Fruit fly (Drosophila melanogaster) whole organism, embryonic: ENCODE measurements around the gene Rpp14a.

Experiments used
- Awh ChIP-seq: fragments of 200-800 bp; sonication (Bioruptor generic); IDR thresholded peaks from 2 replicates; pipeline ENCODE4, ENCODE4 v1.3.6; 2022; ENCODE audit warnings: missing biosample characterization, missing genetic modification characterization
- CG10209 ChIP-seq: fragments of 200-800 bp; sonication (Bioruptor generic); optimal IDR thresholded peaks from 3 replicates; lab custom pipeline; 2017; ENCODE audit warnings: missing biosample characterization, mild to moderate bottlenecking, missing genetic modification characterization, missing genetic modification reagents
- CG13624 ChIP-seq: fragments of 200-800 bp; sonication (Bioruptor generic); optimal IDR thresholded peaks from 2 replicates; lab custom pipeline; 2016; ENCODE audit warnings: missing biosample characterization, missing genetic modification characterization
- CG15269 ChIP-seq: fragments of 200-800 bp; sonication (Bioruptor generic); optimal IDR thresholded peaks from 2 replicates; lab custom pipeline; 2018; ENCODE audit warnings: missing biosample characterization, mild to moderate bottlenecking, missing genetic modification characterization, moderate library complexity
- CG16815 ChIP-seq: fragments of 200-800 bp; sonication (Bioruptor generic); optimal IDR thresholded peaks from 3 replicates; lab custom pipeline; 2017; ENCODE audit warnings: missing biosample characterization, mild to moderate bottlenecking, missing genetic modification characterization
- CG16863 ChIP-seq: fragments of 200-800 bp; sonication (Bioruptor generic); optimal IDR thresholded peaks from 3 replicates; lab custom pipeline; 2016; ENCODE audit warnings: missing biosample characterization, missing genetic modification characterization
- CG17385 ChIP-seq: fragments of 200-800 bp; sonication (Bioruptor generic); optimal IDR thresholded peaks from 3 replicates; lab custom pipeline; 2018; ENCODE audit warnings: missing biosample characterization, mild to moderate bottlenecking, missing genetic modification characterization
- CG18476 ChIP-seq: fragments of 200-800 bp; sonication (Bioruptor generic); optimal IDR thresholded peaks from 2 replicates; lab custom pipeline; 2016; ENCODE audit warnings: missing biosample characterization, mild to moderate bottlenecking, missing genetic modification characterization
- CG31365 ChIP-seq: fragments of 200-800 bp; sonication (Bioruptor generic); optimal IDR thresholded peaks from 2 replicates; lab custom pipeline; 2018; ENCODE audit warnings: missing biosample characterization, mild to moderate bottlenecking, missing genetic modification characterization
- CG3407 ChIP-seq: fragments of 200-800 bp; sonication (Bioruptor generic); optimal IDR thresholded peaks from 2 replicates; lab custom pipeline; 2018; ENCODE audit warnings: missing biosample characterization, mild to moderate bottlenecking, missing genetic modification characterization
- CG34224 ChIP-seq: fragments of 200-800 bp; sonication (Bioruptor generic); IDR thresholded peaks from 3 replicates; pipeline ENCODE4 v1.3.6; 2022; ENCODE audit warnings: missing biosample characterization, missing genetic modification characterization; ENCODE audit not compliant: partially characterized antibody
- CG3726 ChIP-seq: fragments of 200-800 bp; sonication (Bioruptor generic); IDR thresholded peaks from 3 replicates; pipeline ENCODE4, ENCODE4 v1.3.6; 2022; ENCODE audit warnings: missing biosample characterization, missing genetic modification characterization
- CG42726 ChIP-seq: fragments of 200-800 bp; sonication (Bioruptor generic); IDR thresholded peaks from 2 replicates; pipeline ENCODE4 v1.3.6; 2022; ENCODE audit warnings: missing biosample characterization, missing genetic modification characterization; ENCODE audit not compliant: partially characterized antibody
- CG4617 ChIP-seq: fragments of 200-800 bp; sonication (Bioruptor generic); optimal IDR thresholded peaks from 3 replicates; lab custom pipeline; 2016; ENCODE audit warnings: missing biosample characterization, missing genetic modification characterization, borderline replicate concordance
- CG4854 ChIP-seq: fragments of 200-800 bp; sonication (Bioruptor generic); optimal IDR thresholded peaks from 2 replicates; lab custom pipeline; 2016; ENCODE audit warnings: missing biosample characterization, missing genetic modification characterization, inconsistent platforms
- CG5953 ChIP-seq: fragments of 200-800 bp; sonication (Bioruptor generic); IDR thresholded peaks from 2 replicates; pipeline ENCODE4 v1.3.6; 2022; ENCODE audit warnings: missing biosample characterization, missing genetic modification characterization
- CG6654 ChIP-seq: fragments of 200-800 bp; sonication (Bioruptor generic); optimal IDR thresholded peaks from 2 replicates; lab custom pipeline; 2017; ENCODE audit warnings: missing biosample characterization, mild to moderate bottlenecking, missing genetic modification characterization
- CG6765 ChIP-seq: fragments of 200-800 bp; sonication (Bioruptor generic); optimal IDR thresholded peaks from 3 replicates; lab custom pipeline; 2017; ENCODE audit warnings: missing biosample characterization, mild to moderate bottlenecking, missing genetic modification characterization
- CG7839 ChIP-seq: fragments of 200-800 bp; sonication (Bioruptor generic); optimal IDR thresholded peaks from 3 replicates; lab custom pipeline; 2018; ENCODE audit warnings: missing biosample characterization, mild to moderate bottlenecking, missing genetic modification characterization, moderate library complexity
- CG9215 ChIP-seq: fragments of 200-800 bp; sonication (Bioruptor generic); IDR thresholded peaks from 2 replicates; pipeline ENCODE4 v1.3.6; 2022; ENCODE audit warnings: missing biosample characterization, missing genetic modification characterization
- Dip2 ChIP-seq: fragments of 200-800 bp; sonication (Bioruptor generic); IDR thresholded peaks from 2 replicates; pipeline ENCODE4 v1.3.6; 2022; ENCODE audit warnings: missing biosample characterization, missing genetic modification characterization
- Dref ChIP-seq: fragments of 200-800 bp; sonication (Bioruptor generic); IDR thresholded peaks from 2 replicates; pipeline ENCODE4 v1.3.6; 2022; ENCODE audit warnings: missing biosample characterization, missing genetic modification characterization
- E2f1 ChIP-seq: fragments of 200-800 bp; sonication (Bioruptor generic); IDR thresholded peaks from 2 replicates; pipeline ENCODE4 v1.3.6; 2022; ENCODE audit warnings: missing biosample characterization, missing genetic modification characterization
- Ets65A ChIP-seq: fragments of 200-800 bp; sonication (Bioruptor generic); peaks from one replicate; lab custom pipeline; 2016; ENCODE audit warnings: missing biosample characterization, missing genetic modification characterization
- Fer1 ChIP-seq: fragments of 200-800 bp; sonication (Bioruptor generic); optimal IDR thresholded peaks from 2 replicates; lab custom pipeline; 2017; ENCODE audit warnings: missing biosample characterization, mild to moderate bottlenecking, missing genetic modification characterization
- GATAe ChIP-seq: fragments of 200-800 bp; sonication (Bioruptor generic); conservative IDR thresholded peaks from 2 replicates; pipeline ENCODE4 v1.3.6; 2022; ENCODE audit warnings: missing biosample characterization, missing genetic modification characterization
- Hsf ChIP-seq: fragments of 200-800 bp; sonication (Bioruptor generic); optimal IDR thresholded peaks from 3 replicates; lab custom pipeline; 2016; ENCODE audit warnings: missing biosample characterization, missing genetic modification characterization
- Mad ChIP-seq: fragments of 200-800 bp; sonication (Bioruptor generic); optimal IDR thresholded peaks from 2 replicates; lab custom pipeline; 2016; ENCODE audit warnings: missing biosample characterization, missing genetic modification characterization
- Meics ChIP-seq: fragments of 200-800 bp; sonication (Bioruptor generic); optimal IDR thresholded peaks from 2 replicates; lab custom pipeline; 2017; ENCODE audit warnings: missing biosample characterization, mild to moderate bottlenecking, missing genetic modification characterization
- Scr ChIP-seq: fragments of 200-800 bp; sonication (Bioruptor generic); IDR thresholded peaks from 2 replicates; pipeline ENCODE4 v1.3.6; 2022; ENCODE audit warnings: missing biosample characterization, missing genetic modification characterization; ENCODE audit not compliant: partially characterized antibody
- Stat92E ChIP-seq, 3 experiments: fragments of >200 bp in 2 of 3; fragments of 200-800 bp in 1 of 3; sonication (Bioruptor generic) in 1 of 3; optimal IDR thresholded peaks; 2 replicates each; lab custom pipeline; 2017 to 2019; ENCODE audit warnings: missing biosample characterization in 3 of 3, missing genetic modification characterization in 3 of 3, mild to moderate bottlenecking in 1 of 3, moderate library complexity in 1 of 3
- TFAM ChIP-seq: fragments of 200-800 bp; sonication (Bioruptor generic); optimal IDR thresholded peaks from 2 replicates; lab custom pipeline; 2017; ENCODE audit warnings: missing biosample characterization, missing genetic modification characterization, inconsistent platforms
- ap ChIP-seq: fragments of 200-800 bp; sonication (Bioruptor generic); IDR thresholded peaks from 2 replicates; pipeline ENCODE4 v1.3.6; 2022; ENCODE audit warnings: missing biosample characterization, missing genetic modification characterization
- ash1 ChIP-seq: fragments of 200-800 bp; sonication (Bioruptor generic); optimal IDR thresholded peaks from 2 replicates; lab custom pipeline; 2018; ENCODE audit warnings: missing biosample characterization, mild to moderate bottlenecking, missing genetic modification characterization
- bbx ChIP-seq: fragments of 200-800 bp; sonication (Bioruptor generic); IDR thresholded peaks from 2 replicates; pipeline ENCODE4 v1.3.6; 2022; ENCODE audit warnings: missing biosample characterization, missing genetic modification characterization; ENCODE audit not compliant: partially characterized antibody
- caup ChIP-seq: fragments of 200-800 bp; sonication (Bioruptor generic); optimal IDR thresholded peaks from 3 replicates; lab custom pipeline; 2017; ENCODE audit warnings: missing biosample characterization, mild to moderate bottlenecking, missing genetic modification characterization, moderate library complexity; ENCODE audit not compliant: severe bottlenecking
- ci ChIP-seq: fragments of 200-800 bp; sonication (Bioruptor generic); IDR thresholded peaks from 3 replicates; pipeline ENCODE4 v1.3.6; 2022; ENCODE audit warnings: missing biosample characterization, missing genetic modification characterization
- fd96Cb ChIP-seq: fragments of 200-800 bp; sonication (Bioruptor generic); optimal IDR thresholded peaks from 2 replicates; lab custom pipeline; 2018; ENCODE audit warnings: missing biosample characterization, mild to moderate bottlenecking, missing genetic modification characterization, moderate library complexity
- gem ChIP-seq: fragments of 200-800 bp; sonication (Bioruptor generic); optimal IDR thresholded peaks from 2 replicates; lab custom pipeline; 2019; ENCODE audit warnings: missing biosample characterization, mild to moderate bottlenecking, missing genetic modification characterization, moderate library complexity
- gsb-n ChIP-seq: fragments of 200-800 bp; sonication (Bioruptor generic); optimal IDR thresholded peaks from 3 replicates; lab custom pipeline; 2018; ENCODE audit warnings: missing biosample characterization, mild to moderate bottlenecking, missing genetic modification characterization
- kay ChIP-seq: fragments of 200-800 bp; sonication (Bioruptor generic); optimal IDR thresholded peaks from 2 replicates; lab custom pipeline; 2016; ENCODE audit warnings: missing biosample characterization, missing genetic modification characterization
- lbe ChIP-seq: fragments of 200-800 bp; sonication (Bioruptor generic); optimal IDR thresholded peaks from 2 replicates; lab custom pipeline; 2016; ENCODE audit warnings: missing biosample characterization, mild to moderate bottlenecking, missing genetic modification characterization
- pita ChIP-seq: fragments of 200-800 bp; sonication (Bioruptor generic); optimal IDR thresholded peaks from 2 replicates; lab custom pipeline; 2017; ENCODE audit warnings: missing biosample characterization, mild to moderate bottlenecking, missing genetic modification characterization
- rib ChIP-seq: fragments of 200-800 bp; sonication (Bioruptor generic); IDR thresholded peaks from 2 replicates; pipeline ENCODE4 v1.3.6; 2022; ENCODE audit warnings: missing biosample characterization, missing genetic modification characterization
- sd ChIP-seq: fragments of 200-800 bp; sonication (Bioruptor generic); optimal IDR thresholded peaks from 3 replicates; lab custom pipeline; 2018; ENCODE audit warnings: missing biosample characterization, mild to moderate bottlenecking, missing genetic modification characterization, moderate library complexity
- sens-2 ChIP-seq: fragments of 200-800 bp; sonication (Bioruptor generic); IDR thresholded peaks from 2 replicates; pipeline ENCODE4 v1.3.6; 2022; ENCODE audit warnings: missing biosample characterization, missing genetic modification characterization
- tap ChIP-seq: fragments of 200-800 bp; optimal IDR thresholded peaks from 3 replicates; lab custom pipeline; 2019; ENCODE audit warnings: missing biosample characterization, mild to moderate bottlenecking, missing genetic modification characterization, moderate library complexity
- tup ChIP-seq: fragments of 200-800 bp; sonication (Bioruptor generic); optimal IDR thresholded peaks from 2 replicates; lab custom pipeline; 2016; ENCODE audit warnings: missing biosample characterization, mild to moderate bottlenecking, missing genetic modification characterization, moderate library complexity
- zen ChIP-seq: fragments of 200-800 bp; sonication (Bioruptor generic); optimal IDR thresholded peaks from 3 replicates; lab custom pipeline; 2018; ENCODE audit warnings: missing biosample characterization, mild to moderate bottlenecking, missing genetic modification characterization, moderate library complexity
- zfh1 ChIP-seq: fragments of 200-800 bp; sonication (Bioruptor generic); IDR thresholded peaks from 3 replicates; pipeline ENCODE4 v1.3.6; 2022; ENCODE audit warnings: missing biosample characterization, missing genetic modification characterization

The Rpp14a gene

DNA sequence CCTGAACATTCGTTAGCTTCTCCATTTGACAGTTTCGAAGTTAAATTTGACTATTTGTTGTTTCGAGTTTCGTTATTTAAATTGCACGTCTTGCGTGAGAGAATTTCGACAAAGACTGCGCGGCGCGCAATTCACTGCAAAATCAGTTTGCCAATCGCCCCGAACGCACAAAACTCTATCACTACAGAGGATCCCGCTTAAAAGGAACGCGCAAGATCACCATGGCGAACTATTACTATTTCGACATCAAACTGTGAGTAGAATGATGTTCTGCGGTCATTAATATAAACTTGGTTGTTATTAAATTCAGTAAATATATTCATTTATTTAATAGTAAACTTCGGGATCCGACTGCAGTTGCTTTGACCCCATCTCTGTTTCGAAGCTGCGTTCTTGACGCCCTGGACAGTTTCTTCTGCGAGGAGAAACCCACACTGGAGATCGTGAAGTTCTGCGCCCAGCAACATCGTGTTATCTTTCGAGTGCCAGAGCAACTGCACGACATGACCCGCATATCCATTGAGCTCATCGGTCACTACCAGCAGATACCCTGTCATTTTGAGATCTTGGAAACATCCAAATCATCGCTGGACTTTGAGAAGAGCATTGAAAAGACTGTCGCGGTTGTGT is 629 bp upstream of the Rpp14a start, which contains the start of the genes Rpp14b and spn-A (continued):
- TF ChIP-seq gem (peak; percentile 43), CG13624 (GFP tag; lab: Kevin White, UChicago) (no peak), Scr (GFP tag; lab: Robert Waterston, UW) (no peak), CG10209 (no peak), CG4617 (GFP tag; lab: Kevin White, UChicago) (no peak), CG18476 (GFP tag; lab: Kevin White, UChicago) (no peak), CG16815 (GFP tag; lab: Kevin White, UChicago) (peak; percentile 17), Ets65A (peak; percentile 81), caup (GFP tag; lab: Kevin White, UChicago) (no peak), bbx (GFP tag; lab: Robert Waterston, UW) (no peak), CG34224 (GFP tag; lab: Robert Waterston, UW) (no peak), sd (tag; lab: Kevin White, UChicago) (no peak), zfh1 (GFP tag; lab: Robert Waterston, UW) (no peak), Dip2 (GFP tag; lab: Robert Waterston, UW) (no peak), CG31365 (tag; lab: Kevin White, UChicago) (no peak), Meics (peak; percentile 30), kay (GFP tag; lab: Kevin White, UChicago) (no peak), Fer1 (no peak), ap (no peak), ci (peak; percentile 43; the same call in 2 of the 3 replicates), Mad (peak; percentile 13), GATAe (GFP tag; lab: Robert Waterston, UW) (no peak), CG4854 (GFP tag; lab: Kevin White, UChicago) (no peak), TFAM (GFP tag; lab: Kevin White, UChicago) (no peak), CG3407 (GFP tag; lab: Kevin White, UChicago) (no peak), ash1 (GFP tag; lab: Kevin White, UChicago) (no peak), fd96Cb (tag; lab: Kevin White, UChicago) (no peak), gsb-n (no peak), Stat92E (GFP tag; optimal IDR thresholded peaks at IDR 0.05; lab: Kevin White, UChicago) (no peak), Awh (GFP tag; lab: Robert Waterston, UW) (no peak), lbe (no peak), pita (no peak), E2f1 (GFP tag; lab: Robert Waterston, UW) (peak; percentile 32; the same call in 1 of the 2 replicates), CG9215 (GFP tag; lab: Robert Waterston, UW) (no peak), CG6765 (no peak), tap (tag; lab: Kevin White, UChicago) (no peak), CG3726 (GFP tag; lab: Robert Waterston, UW) (no peak), tup (no peak), CG17385 (peak; percentile 3), CG5953 (0 out of 2 replicates have a peak, but pooled peaks have one; percentile 4), CG6654 (GFP tag; lab: Kevin White, UChicago) (no peak), CG7839 (tag; lab: Kevin White, UChicago) (no peak), Hsf (GFP tag; lab: Kevin White, UChicago) (no peak), rib (GFP tag; lab: Robert Waterston, UW) (no peak), CG16863 (GFP tag; lab: Kevin White, UChicago) (no peak), Dref (no peak), zen (tag; lab: Kevin White, UChicago) (no peak), CG15269 (no peak), sens-2 (GFP tag; lab: Robert Waterston, UW) (no peak), CG42726 (no peak)
